Fruit fly (Drosophila melanogaster) whole organism, wandering third instar larva: ENCODE measurements around the gene topi.
A peak's percentile ranks its signal among the peaks of the same experiment; 100 is the strongest.

ENCODE experiments used
- HLH106 ChIP-seq: fragments of 200-800 bp; optimal IDR thresholded peaks from 3 replicates; lab custom pipeline; 2019; ENCODE audit warnings: missing biosample characterization, mild to moderate bottlenecking, missing genetic modification characterization, moderate library complexity
- Hr78 ChIP-seq: fragments of >200 bp; optimal IDR thresholded peaks from 2 replicates; lab custom pipeline; 2017; ENCODE audit warnings: missing biosample characterization, missing genetic modification characterization
- OdsH ChIP-seq: fragments of 200-800 bp; sonication (Bioruptor generic); optimal IDR thresholded peaks from 2 replicates; lab custom pipeline; 2016; ENCODE audit warnings: missing biosample characterization, mild to moderate bottlenecking, missing genetic modification characterization
- dl ChIP-seq, 2 experiments: fragments of 175-275, 200-275 bp in 1 of 2; fragments of 200-275 bp in 1 of 2; sonication (Bioruptor generic); optimal IDR thresholded peaks; lab custom pipeline; 2018; ENCODE audit warnings: mild to moderate bottlenecking in 2 of 2, missing biosample characterization in 2 of 2, missing genetic modification characterization in 2 of 2, moderate library complexity in 2 of 2; ENCODE audit not compliant: partially characterized antibody in 2 of 2, insufficient read depth in 1 of 2
- dmrt93B ChIP-seq: fragments of 200-800 bp; sonication (Bioruptor generic); optimal IDR thresholded peaks from 2 replicates; lab custom pipeline; 2018; ENCODE audit warnings: missing biosample characterization, mild to moderate bottlenecking, missing genetic modification characterization
- pan ChIP-seq: fragments of >200 bp; optimal IDR thresholded peaks from 2 replicates; lab custom pipeline; 2017
- sv ChIP-seq: fragments of 200-800 bp; sonication (Bioruptor generic); optimal IDR thresholded peaks from 3 replicates; lab custom pipeline; 2016; ENCODE audit warnings: missing biosample characterization, missing genetic modification characterization
- tai ChIP-seq: sonication (Bioruptor generic); optimal IDR thresholded peaks from 2 replicates; lab custom pipeline; 2016; ENCODE audit warnings: missing biosample characterization, missing genetic modification characterization

dm6 chr3R:9808946-9809545, 34.1 kb downstream of the topi start, which contains the start of gene FBXO11:
- no peak for TF ChIP-seq dmrt93B (GFP tag; lab: Kevin White, UChicago)
- TF ChIP-seq HLH106 (tag; lab: Kevin White, UChicago), result peak; percentile 10
- TF ChIP-seq pan (lab: Kevin White, UChicago), result no peak
- TF ChIP-seq tai (GFP tag; lab: Kevin White, UChicago), result no peak
- no peak for TF ChIP-seq Hr78 (GFP tag; lab: Kevin White, UChicago)
- peak; percentile 12 for TF ChIP-seq OdsH (GFP tag; lab: Kevin White, UChicago)
- no peak for TF ChIP-seq sv (GFP tag; lab: Kevin White, UChicago)
- TF ChIP-seq dl (GFP tag; optimal IDR thresholded peaks at IDR 0.05; lab: Kevin White, UChicago; ENCODE audit: insufficient read depth in 1 of 2, partially characterized antibody in 2 of 2), result no peak
